Worm (Caenorhabditis elegans) whole organism, L1 larva: ENCODE measurements around the gene let-19.
A peak's percentile ranks its signal among the peaks of the same experiment; 100 is the strongest.

Experiments used
- F16B12.6 ChIP-seq: fragments of 150-350 bp; optimal IDR thresholded peaks from 2 replicates; lab custom pipeline; 2014; ENCODE audit warnings: missing biosample characterization, missing genetic modification characterization
- Y116A8C.19 ChIP-seq: sonication (generic microtip); optimal IDR thresholded peaks from 2 replicates; lab custom pipeline; 2016; ENCODE audit warnings: missing compliant biosample characterization, missing genetic modification characterization, borderline replicate concordance
- ama-1 ChIP-seq: fragments of 150-350 bp; optimal IDR thresholded peaks from 2 replicates; lab custom pipeline; 2014
- blmp-1 ChIP-seq: fragments of 150-350 bp; optimal IDR thresholded peaks from 2 replicates; lab custom pipeline; 2014; ENCODE audit warnings: missing biosample characterization, missing genetic modification characterization
- ceh-63 ChIP-seq: fragments of 200-800 bp; sonication (Bioruptor generic); optimal IDR thresholded peaks from 2 replicates; lab custom pipeline; 2018; ENCODE audit warnings: mild to moderate bottlenecking, missing genetic modification characterization, missing compliant biosample characterization
- ceh-82 ChIP-seq, 3 experiments: fragments of 150-350 bp in 1 of 3; sonication (generic microtip) in 2 of 3; optimal IDR thresholded peaks; 2 replicates each; lab custom pipeline; 2014 to 2017; ENCODE audit warnings: missing biosample characterization in 3 of 3, missing genetic modification characterization in 3 of 3
- dpl-1 ChIP-seq, 3 experiments: fragments of 150-350 bp in 2 of 3; sonication (generic microtip) in 1 of 3; optimal IDR thresholded peaks; 2 replicates each; lab custom pipeline; 2014 to 2017; ENCODE audit warnings: missing biosample characterization in 3 of 3, missing genetic modification characterization in 3 of 3, missing genetic modification reagents in 3 of 3
- dsc-1 ChIP-seq: sonication (generic microtip); optimal IDR thresholded peaks from 2 replicates; lab custom pipeline; 2016; ENCODE audit warnings: mild to moderate bottlenecking, missing genetic modification characterization, missing compliant biosample characterization
- efl-1 ChIP-seq, 4 experiments: fragments of 150-350 bp; optimal IDR thresholded peaks in 3 of 4; peaks in 1 of 4; 1 replicate in 1 of 4; 2 replicates in 3 of 4; lab custom pipeline; 2014; ENCODE audit warnings: missing biosample characterization in 2 of 4, missing genetic modification characterization in 2 of 4, missing genetic modification reagents in 2 of 4
- egl-13 ChIP-seq: sonication (generic microtip); optimal IDR thresholded peaks from 2 replicates; lab custom pipeline; 2016; ENCODE audit warnings: missing genotype, missing genetic modification reagents, missing genetic modification characterization, missing compliant biosample characterization
- egl-27 ChIP-seq, 2 experiments: fragments of 150-350 bp in 1 of 2; sonication (generic microtip); optimal IDR thresholded peaks; 3 replicates each; lab custom pipeline; 2017 to 2018; ENCODE audit warnings: missing biosample characterization in 2 of 2, missing genetic modification characterization in 2 of 2, missing genetic modification reagents in 2 of 2
- elt-2 ChIP-seq: sonication (generic microtip); optimal IDR thresholded peaks from 2 replicates; lab custom pipeline; 2016; ENCODE audit warnings: missing genetic modification characterization, mild to moderate bottlenecking, inconsistent platforms, missing compliant biosample characterization, missing genetic modification reagents
- elt-3 ChIP-seq, 6 experiments: fragments of 150-350 bp in 1 of 6; sonication (generic microtip); optimal IDR thresholded peaks; 2 replicates each; lab custom pipeline; 2017 to 2018; ENCODE audit warnings: missing biosample characterization in 6 of 6, missing genetic modification characterization in 6 of 6, inconsistent platforms in 1 of 6
- ets-5 ChIP-seq: fragments of 200-800 bp; sonication (Bioruptor generic); IDR thresholded peaks from 2 replicates; pipeline ENCODE4 v1.3.6; 2022; ENCODE audit warnings: missing genetic modification characterization, missing compliant biosample characterization
- fkh-10 ChIP-seq: sonication (generic microtip); optimal IDR thresholded peaks from 2 replicates; lab custom pipeline; 2017; ENCODE audit warnings: missing biosample characterization, missing genetic modification reagents, missing genetic modification characterization
- fkh-4 ChIP-seq: sonication (generic microtip); optimal IDR thresholded peaks from 2 replicates; lab custom pipeline; 2016; ENCODE audit warnings: missing compliant biosample characterization, missing genetic modification characterization, borderline replicate concordance
- fkh-8 ChIP-seq: sonication (generic microtip); optimal IDR thresholded peaks from 2 replicates; lab custom pipeline; 2016; ENCODE audit warnings: mild to moderate bottlenecking, missing genetic modification characterization, missing compliant biosample characterization
- grh-1 ChIP-seq: fragments of 200-800 bp; sonication (Bioruptor generic); IDR thresholded peaks from 2 replicates; pipeline ENCODE4 v1.3.6; 2022; ENCODE audit warnings: missing genetic modification reagents, missing genetic modification characterization, missing compliant biosample characterization
- jun-1 ChIP-seq: fragments of 150-350 bp; optimal IDR thresholded peaks from 2 replicates; lab custom pipeline; 2014; ENCODE audit warnings: missing biosample characterization, missing genetic modification reagents, missing genetic modification characterization
- lin-14 ChIP-seq: fragments of 200-800 bp; sonication (Bioruptor generic); optimal IDR thresholded peaks from 2 replicates; lab custom pipeline; 2018; ENCODE audit warnings: mild to moderate bottlenecking, missing genetic modification characterization, moderate library complexity, missing compliant biosample characterization
- lin-15B ChIP-seq: fragments of 150-350 bp; sonication (generic microtip); optimal IDR thresholded peaks from 3 replicates; lab custom pipeline; 2014; ENCODE audit warnings: missing biosample characterization, missing genetic modification characterization
- lin-35 ChIP-seq, 2 experiments: fragments of 150-350 bp; optimal IDR thresholded peaks; 2 replicates each; lab custom pipeline; 2014; ENCODE audit warnings: missing biosample characterization in 2 of 2, missing genetic modification characterization in 2 of 2, missing genetic modification reagents in 2 of 2
- lin-39 ChIP-seq: fragments of 150-350 bp; optimal IDR thresholded peaks from 2 replicates; lab custom pipeline; 2014; ENCODE audit warnings: missing biosample characterization, missing genetic modification reagents, missing genetic modification characterization
- lsy-2 ChIP-seq, 2 experiments: fragments of 150-350 bp; optimal IDR thresholded peaks; 2 replicates each; lab custom pipeline; 2014; ENCODE audit warnings: missing biosample characterization in 2 of 2, missing genetic modification characterization in 2 of 2
- mdl-1 ChIP-seq, 2 experiments: fragments of 150-350 bp; optimal IDR thresholded peaks; 2 replicates each; lab custom pipeline; 2014 to 2017; ENCODE audit warnings: missing biosample characterization in 2 of 2, missing genetic modification characterization in 2 of 2, inconsistent platforms in 1 of 2
- mep-1 ChIP-seq: fragments of 150-350 bp; optimal IDR thresholded peaks from 2 replicates; lab custom pipeline; 2014; ENCODE audit warnings: missing biosample characterization, missing genetic modification characterization
- nhr-11 ChIP-seq: fragments of 150-350 bp; optimal IDR thresholded peaks from 2 replicates; lab custom pipeline; 2014; ENCODE audit warnings: missing biosample characterization, missing genetic modification characterization
- nhr-19 ChIP-seq: fragments of 200-800 bp; sonication (Bioruptor generic); conservative IDR thresholded peaks from 2 replicates; pipeline ENCODE4 v1.3.6; 2022; ENCODE audit warnings: missing genetic modification characterization, missing compliant biosample characterization
- nhr-237 ChIP-seq: fragments of 150-350 bp; optimal IDR thresholded peaks from 2 replicates; lab custom pipeline; 2014; ENCODE audit warnings: missing biosample characterization, missing genetic modification characterization
- nhr-28 ChIP-seq: fragments of 150-350 bp; optimal IDR thresholded peaks from 2 replicates; lab custom pipeline; 2014; ENCODE audit warnings: missing biosample characterization, missing genetic modification characterization
- nhr-47 ChIP-seq: sonication (generic microtip); optimal IDR thresholded peaks from 2 replicates; lab custom pipeline; 2016; ENCODE audit warnings: mild to moderate bottlenecking, missing genetic modification characterization, moderate library complexity, missing compliant biosample characterization
- nhr-71 ChIP-seq: sonication (generic microtip); optimal IDR thresholded peaks from 2 replicates; lab custom pipeline; 2016; ENCODE audit warnings: mild to moderate bottlenecking, missing genetic modification characterization, moderate library complexity, missing compliant biosample characterization
- nhr-76 ChIP-seq: sonication (generic microtip); optimal IDR thresholded peaks from 2 replicates; lab custom pipeline; 2017; ENCODE audit warnings: missing biosample characterization, missing genetic modification characterization
- nhr-84 ChIP-seq: sonication (generic microtip); optimal IDR thresholded peaks from 2 replicates; lab custom pipeline; 2017; ENCODE audit warnings: missing biosample characterization, missing genetic modification characterization
- nhr-85 ChIP-seq: sonication (generic microtip); peaks from one replicate; lab custom pipeline; 2016; ENCODE audit warnings: missing genetic modification characterization, inconsistent platforms, missing compliant biosample characterization
- nhr-90 ChIP-seq: sonication (generic microtip); optimal IDR thresholded peaks from 2 replicates; lab custom pipeline; 2016; ENCODE audit warnings: mild to moderate bottlenecking, missing genetic modification characterization, missing compliant biosample characterization; ENCODE audit not compliant: poor library complexity
- rnt-1 ChIP-seq: sonication (generic microtip); optimal IDR thresholded peaks from 2 replicates; lab custom pipeline; 2016; ENCODE audit warnings: mild to moderate bottlenecking, missing genetic modification characterization, moderate library complexity, missing compliant biosample characterization
- skn-1 ChIP-seq: fragments of 150-350 bp; optimal IDR thresholded peaks from 2 replicates; lab custom pipeline; 2014; ENCODE audit warnings: missing biosample characterization, missing genetic modification characterization
- snu-23 ChIP-seq: sonication (generic microtip); optimal IDR thresholded peaks from 2 replicates; lab custom pipeline; 2016; ENCODE audit warnings: missing genetic modification characterization, missing compliant biosample characterization
- sox-4 ChIP-seq: sonication (generic microtip); optimal IDR thresholded peaks from 2 replicates; lab custom pipeline; 2016; ENCODE audit warnings: missing genetic modification characterization, missing compliant biosample characterization
- sptf-1 ChIP-seq: fragments of 150-350 bp; optimal IDR thresholded peaks from 2 replicates; lab custom pipeline; 2014; ENCODE audit warnings: missing biosample characterization, missing genetic modification characterization
- swsn-7 ChIP-seq: sonication (generic microtip); optimal IDR thresholded peaks from 2 replicates; lab custom pipeline; 2016; ENCODE audit warnings: missing genetic modification characterization, missing compliant biosample characterization
- tlp-1 ChIP-seq: fragments of 150-350 bp; optimal IDR thresholded peaks from 2 replicates; lab custom pipeline; 2014; ENCODE audit warnings: missing biosample characterization, missing genetic modification characterization
- vab-15 ChIP-seq: sonication (generic microtip); optimal IDR thresholded peaks from 2 replicates; lab custom pipeline; 2017; ENCODE audit warnings: missing genotype, mild to moderate bottlenecking, missing genetic modification characterization, missing compliant biosample characterization
- zag-1 ChIP-seq: fragments of 150-350 bp; optimal IDR thresholded peaks from 2 replicates; lab custom pipeline; 2014; ENCODE audit warnings: missing biosample characterization, missing genetic modification characterization
- zip-4 ChIP-seq: fragments of 200-800 bp; sonication (Bioruptor generic); optimal IDR thresholded peaks from 2 replicates; lab custom pipeline; 2018; ENCODE audit warnings: mild to moderate bottlenecking, missing genetic modification characterization, moderate library complexity, missing compliant biosample characterization
- ztf-11 ChIP-seq, 2 experiments: sonication (generic microtip); optimal IDR thresholded peaks; 2 replicates each; lab custom pipeline; 2016 to 2017; ENCODE audit warnings: missing genetic modification characterization in 2 of 2, missing biosample characterization in 1 of 2, missing compliant biosample characterization in 1 of 2

Gene let-19

DNA sequence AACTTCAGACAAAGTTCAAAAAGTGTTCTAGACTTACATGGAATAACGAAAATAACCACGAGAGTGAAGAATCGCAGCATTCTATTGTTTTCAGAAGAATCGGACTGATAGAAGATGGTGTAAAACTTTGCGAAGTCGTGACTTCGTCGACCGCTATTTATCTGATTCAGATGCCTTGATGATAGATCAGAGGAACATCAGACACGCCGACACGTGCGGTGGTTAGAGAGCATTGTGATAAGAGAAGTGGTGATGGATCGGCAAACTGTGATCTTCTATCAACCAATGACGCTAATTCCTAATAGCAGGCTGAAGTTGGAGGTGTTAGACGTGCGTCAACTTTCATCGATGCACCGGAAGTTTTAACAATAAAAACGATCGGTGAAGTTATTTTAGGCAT is 47.5 kb downstream of the let-19 start (continued):
- TF ChIP-seq lin-35 (GFP tag; optimal IDR thresholded peaks at IDR 0.05; lab: Kevin White, UChicago): peak in 1 of 2 experiments; percentile 47
- TF ChIP-seq nhr-71 (tag; lab: Kevin White, UChicago): peak; percentile 75
- peak; percentile 44 for TF ChIP-seq snu-23 (GFP tag; lab: Kevin White, UChicago)
- TF ChIP-seq ceh-82 (tag; optimal IDR thresholded peaks at IDR 0.05; lab: Kevin White, UChicago): no peak
- TF ChIP-seq sox-4: no peak
- peak; percentile 96 for TF ChIP-seq nhr-85 (tag; lab: Kevin White, UChicago)
- no peak for TF ChIP-seq swsn-7 (tag; lab: Kevin White, UChicago)
- TF ChIP-seq grh-1 (GFP tag; lab: Robert Waterston, UW): 0 out of 2 replicates have a peak, but pooled peaks have one; percentile 8

ce11 chrII:8818978-8819896 is 48.5 kb downstream of the let-19 start, which contains the start of gene F46C5.10:
TSS of gene F46C5.10 (minus strand) at chrII:8819028.
- TF ChIP-seq vab-15 (tag; lab: Kevin White, UChicago) (no peak), tlp-1 (no peak), rnt-1 (tag; lab: Kevin White, UChicago) (no peak), nhr-28 (tag; lab: Kevin White, UChicago) (no peak), mdl-1 (tag; optimal IDR thresholded peaks at IDR 0.05; lab: Kevin White, UChicago) (no peak), lin-39 (tag; lab: Kevin White, UChicago) (no peak), lin-35 (GFP tag; optimal IDR thresholded peaks at IDR 0.05; lab: Kevin White, UChicago) (peak in 1 of 2 experiments; percentile 33), swsn-7 (tag; lab: Kevin White, UChicago) (no peak), grh-1 (GFP tag; lab: Robert Waterston, UW) (no peak), elt-2 (tag; lab: Kevin White, UChicago) (no peak), zag-1 (tag; lab: Kevin White, UChicago) (no peak), skn-1 (no peak), snu-23 (GFP tag; lab: Kevin White, UChicago) (peak; percentile 6), nhr-90 (peak; percentile 67), nhr-84 (no peak), sptf-1 (tag; lab: Kevin White, UChicago) (no peak), egl-13 (tag; lab: Kevin White, UChicago) (no peak), egl-27 (tag; optimal IDR thresholded peaks at IDR 0.05; lab: Kevin White, UChicago) (no peak), ets-5 (GFP tag; lab: Robert Waterston, UW) (no peak), lin-15B (no peak), efl-1 (optimal IDR thresholded peaks at IDR 0.05; lab: Kevin White, UChicago) (no peak), efl-1 (GFP tag; optimal IDR thresholded peaks at IDR 0.05 in 1 of 2; lab: Kevin White, UChicago) (peak in 1 of 2 experiments; percentile 67), F16B12.6 (tag; lab: Kevin White, UChicago) (no peak), nhr-85 (tag; lab: Kevin White, UChicago) (peak; percentile 88), ceh-63 (GFP tag; lab: Kevin White, UChicago) (no peak), blmp-1 (no peak), nhr-237 (tag; lab: Kevin White, UChicago) (no peak), elt-3 (tag; optimal IDR thresholded peaks at IDR 0.05; lab: Kevin White, UChicago) (peak in 3 of 6 experiments; percentile 17 to 46 (median 17)), nhr-47 (tag; lab: Kevin White, UChicago) (peak; percentile 27), ceh-82 (tag; optimal IDR thresholded peaks at IDR 0.05; lab: Kevin White, UChicago) (no peak), zip-4 (no peak), lin-14 (GFP tag; lab: Kevin White, UChicago) (no peak), Y116A8C.19 (tag; lab: Kevin White, UChicago) (no peak), jun-1 (tag; lab: Kevin White, UChicago) (no peak), lsy-2 (tag; optimal IDR thresholded peaks at IDR 0.05; lab: Kevin White, UChicago) (peak in 1 of 2 experiments; percentile 23), ama-1 (no peak), fkh-8 (tag; lab: Kevin White, UChicago) (no peak), nhr-71 (tag; lab: Kevin White, UChicago) (peak; percentile 58), fkh-4 (tag; lab: Kevin White, UChicago) (no peak), mep-1 (tag; lab: Kevin White, UChicago) (peak; percentile 5), fkh-10 (GFP tag; lab: Kevin White, UChicago) (no peak), dsc-1 (tag; lab: Kevin White, UChicago) (no peak), nhr-76 (tag; lab: Kevin White, UChicago) (no peak), dpl-1 (GFP tag; optimal IDR thresholded peaks at IDR 0.05; lab: Kevin White, UChicago) (no peak), nhr-19 (GFP tag; lab: Robert Waterston, UW) (peak; percentile 87), ztf-11 (tag; optimal IDR thresholded peaks at IDR 0.05; lab: Kevin White, UChicago) (no peak), nhr-11 (tag; lab: Kevin White, UChicago) (no peak)
